Worm (Caenorhabditis elegans) whole organism, L2 larva: ENCODE data around the gene str-86.

Experiments
- Y55F3AM.14 ChIP-seq: fragments of 200-800 bp; sonication (Bioruptor generic); optimal IDR thresholded peaks from 2 replicates; lab custom pipeline; 2018; ENCODE audit warnings: mild to moderate bottlenecking, missing genetic modification characterization, missing compliant biosample characterization
- blmp-1 ChIP-seq: sonication (generic microtip); optimal IDR thresholded peaks from 2 replicates; lab custom pipeline; 2017; ENCODE audit warnings: missing genetic modification characterization, mild to moderate bottlenecking, missing compliant biosample characterization, antibody characterized with exemption, moderate library complexity; ENCODE audit not compliant: insufficient read depth
- lin-39 ChIP-seq: fragments of 150-350 bp; optimal IDR thresholded peaks from 2 replicates; lab custom pipeline; 2014; ENCODE audit warnings: missing biosample characterization, missing genetic modification reagents, missing genetic modification characterization
- lsy-2 ChIP-seq, 2 experiments: fragments of 150-350 bp in 1 of 2; sonication (generic microtip) in 1 of 2; optimal IDR thresholded peaks; 2 replicates each; lab custom pipeline; 2014 to 2017; ENCODE audit warnings: missing biosample characterization in 2 of 2, missing genetic modification characterization in 2 of 2
- nhr-21 ChIP-seq: fragments of 150-350 bp; optimal IDR thresholded peaks from 2 replicates; lab custom pipeline; 2014; ENCODE audit warnings: missing biosample characterization, missing genetic modification characterization
- nhr-23 ChIP-seq: fragments of 150-350 bp; optimal IDR thresholded peaks from 2 replicates; lab custom pipeline; 2014; ENCODE audit warnings: missing biosample characterization, missing genetic modification reagents, missing genetic modification characterization
- nhr-237 ChIP-seq: fragments of 150-350 bp; optimal IDR thresholded peaks from 2 replicates; lab custom pipeline; 2014; ENCODE audit warnings: missing biosample characterization, missing genetic modification characterization
- ztf-4 ChIP-seq: fragments of 150-350 bp; optimal IDR thresholded peaks from 2 replicates; lab custom pipeline; 2014; ENCODE audit warnings: missing biosample characterization, missing genetic modification characterization

DNA sequence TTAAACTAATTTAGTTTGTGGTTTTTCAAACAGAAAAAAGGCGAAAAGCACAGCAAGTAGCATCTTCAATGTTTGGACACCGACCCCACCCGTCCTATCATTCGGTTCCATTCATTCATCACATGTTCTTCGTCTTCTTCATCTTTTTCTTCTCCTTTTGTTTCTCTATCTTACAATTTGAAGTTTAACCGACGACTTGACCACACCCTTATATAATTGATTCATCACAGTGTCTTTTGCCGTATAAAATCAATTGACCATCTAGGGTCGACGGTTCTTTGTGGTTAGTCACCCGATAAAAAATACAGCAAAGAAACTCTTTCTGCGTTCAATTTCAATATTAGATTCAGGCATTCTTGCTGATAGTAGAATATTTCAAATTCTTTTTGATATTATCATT, 48.4 kb downstream of the str-86 start:
- TF ChIP-seq nhr-237 (no peak), ztf-4 (no peak), blmp-1 (peak; percentile 10), Y55F3AM.14 (no peak), nhr-23 (tag; lab: Kevin White, UChicago) (no peak), lsy-2 (tag; optimal IDR thresholded peaks at IDR 0.05; lab: Kevin White, UChicago) (peak in 1 of 2 experiments; percentile 24), nhr-21 (tag; lab: Kevin White, UChicago) (peak; percentile 31), lin-39 (tag; lab: Kevin White, UChicago) (no peak)
